Worm (Caenorhabditis elegans): ENCODE results near the gene flp-18.

The flp-18 gene

DNA sequence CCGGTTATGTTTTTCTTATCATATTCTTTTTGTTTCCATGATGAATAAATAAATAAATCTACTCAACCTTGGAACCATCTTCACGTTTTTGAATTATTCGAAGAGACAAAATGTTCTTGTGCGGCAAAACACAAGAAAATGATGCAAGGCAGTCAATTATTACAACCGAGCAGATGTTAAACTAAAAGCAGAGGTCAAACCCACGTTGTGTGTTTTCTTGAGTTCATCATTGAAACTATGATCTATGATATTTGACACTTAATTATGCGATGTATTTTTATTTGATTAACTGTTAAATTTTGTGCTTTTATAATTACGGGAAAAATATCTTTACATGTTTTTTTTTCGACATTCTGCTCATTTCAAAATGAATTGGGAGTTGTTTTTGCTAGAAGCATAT, 3.1 kb upstream of the flp-18 start:
- TF ChIP-seq dmd-6 (GFP tag; IDR thresholded peaks at IDR 0.05): peak; percentile 47; the same call in 1 of the 2 replicates
- TF ChIP-seq nhr-76 (tag; optimal IDR thresholded peaks at IDR 0.05): no peak

DNA sequence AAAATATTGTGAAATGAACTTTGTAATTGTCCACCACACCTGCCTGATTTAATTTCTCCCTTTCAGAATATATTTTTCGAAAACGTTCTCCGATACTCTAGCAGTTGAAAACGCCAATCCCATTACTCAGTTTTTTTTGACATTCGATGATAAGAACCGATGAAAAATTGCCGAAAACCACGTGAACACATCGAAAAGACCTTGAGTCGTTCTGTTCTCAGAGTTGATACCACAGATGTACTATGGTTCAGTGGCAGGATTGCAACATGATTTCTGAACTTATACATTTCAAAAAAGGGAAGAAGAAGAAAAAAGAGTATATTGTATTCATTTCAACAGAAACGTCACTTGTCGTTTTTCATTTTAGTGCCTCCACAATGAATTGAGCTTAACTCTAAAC, 1.6 kb upstream of the flp-18 start:
- TF ChIP-seq dmd-8 (GFP tag; IDR thresholded peaks at IDR 0.05) (no peak), mxl-3 (GFP tag; optimal IDR thresholded peaks at IDR 0.05) (peak; percentile 51), zip-2 (tag; optimal IDR thresholded peaks at IDR 0.05) (no peak), T20F7.1 (GFP tag; optimal IDR thresholded peaks at IDR 0.05) (no peak), nhr-42 (GFP tag; IDR thresholded peaks at IDR 0.05) (no peak), saeg-2 (GFP tag; IDR thresholded peaks at IDR 0.05) (no peak), lir-3 (tag; optimal IDR thresholded peaks at IDR 0.05) (no peak), madf-9 (GFP tag; conservative IDR thresholded peaks at IDR 0.05) (no peak), lin-13 (GFP tag; optimal IDR thresholded peaks at IDR 0.05) (no peak), rbr-2 (tag; optimal IDR thresholded peaks at IDR 0.05) (no peak), egl-27 (tag; optimal IDR thresholded peaks at IDR 0.05) (no peak), jun-1 (tag; optimal IDR thresholded peaks at IDR 0.05) (no peak), dpl-1 (GFP tag; optimal IDR thresholded peaks at IDR 0.05) (no peak), tra-1 (GFP tag; IDR thresholded peaks at IDR 0.05) (0 out of 2 replicates have a peak, but pooled peaks have one; percentile 41), hmg-1.1 (GFP tag; IDR thresholded peaks at IDR 0.05) (no peak), daf-16 (GFP tag; optimal IDR thresholded peaks at IDR 0.05) (no peak), daf-16 (tag; optimal IDR thresholded peaks at IDR 0.05) (no peak), snpc-1.2 (GFP tag; IDR thresholded peaks at IDR 0.05) (no peak), nhr-28 (tag; optimal IDR thresholded peaks at IDR 0.05) (peak; percentile 55), lsy-2 (tag; optimal IDR thresholded peaks at IDR 0.05) (peak in 1 of 2 experiments; percentile 7), Y105C5A.15 (GFP tag; IDR thresholded peaks at IDR 0.05) (no peak), hlh-11 (tag; optimal IDR thresholded peaks at IDR 0.05) (peak; percentile 57), dmd-6 (GFP tag; IDR thresholded peaks at IDR 0.05) (peak; percentile 75), egl-43 (GFP tag; IDR thresholded peaks at IDR 0.05) (no peak), vab-7 (GFP tag; IDR thresholded peaks at IDR 0.05) (no peak), ces-1 (GFP tag; optimal IDR thresholded peaks at IDR 0.05) (no peak), daf-8 (GFP tag; IDR thresholded peaks at IDR 0.05) (no peak), Y48G9A.11 (GFP tag; IDR thresholded peaks at IDR 0.05) (no peak), unc-62 (GFP tag; optimal IDR thresholded peaks at IDR 0.05 in 1 of 2) (peak in 1 of 2 experiments; percentile 88), unc-62 (tag; optimal IDR thresholded peaks at IDR 0.05) (no peak), ceh-62 (tag; optimal IDR thresholded peaks at IDR 0.05) (no peak), sdz-12 (GFP tag; optimal IDR thresholded peaks at IDR 0.05) (no peak), hlh-30 (tag; optimal IDR thresholded peaks at IDR 0.05; ENCODE audit: insufficient read depth) (peak; percentile 43), lim-7 (GFP tag; IDR thresholded peaks at IDR 0.05) (no peak), nhr-10 (tag; optimal IDR thresholded peaks at IDR 0.05) (no peak), mdl-1 (tag; optimal IDR thresholded peaks at IDR 0.05) (peak in 1 of 2 experiments; percentile 57)

DNA sequence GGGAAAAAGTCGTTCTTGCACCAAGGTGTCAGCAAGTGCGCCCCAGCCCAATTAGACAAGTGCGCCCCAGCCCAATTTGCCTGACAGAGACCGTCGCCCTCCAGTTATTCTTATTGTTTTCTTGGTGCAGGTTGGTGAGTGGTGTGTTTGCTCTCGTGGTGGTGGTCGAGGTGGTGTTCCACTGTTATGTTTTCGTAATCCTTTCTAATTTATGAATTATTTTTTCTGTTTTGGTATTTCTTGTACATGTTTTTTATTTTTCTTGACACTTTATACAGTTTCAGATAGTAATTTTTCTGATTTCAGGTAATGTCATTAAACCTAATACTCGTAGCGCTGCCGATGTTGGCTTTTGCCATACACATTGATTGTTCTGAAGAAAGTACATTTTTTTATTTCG, 9.2 kb downstream of the flp-18 start, which contains the start of gene Y48D7A.1:
Gene Y48D7A.1 (plus strand): TSS at position 301 of the 400 bp plus-strand sequence.
- TF ChIP-seq zag-1 (tag; optimal IDR thresholded peaks at IDR 0.05): no peak
- TF ChIP-seq dve-1 (tag; optimal IDR thresholded peaks at IDR 0.05; ENCODE audit: insufficient read depth): no peak
- TF ChIP-seq ceh-20 (GFP tag; IDR thresholded peaks at IDR 0.05): no peak
- no peak for TF ChIP-seq tag-97 (GFP tag; IDR thresholded peaks at IDR 0.05)
- TF ChIP-seq duxl-1 (tag; optimal IDR thresholded peaks at IDR 0.05; ENCODE audit: poor library complexity): no peak
- no peak for TF ChIP-seq ctbp-1 (GFP tag; IDR thresholded peaks at IDR 0.05)
- no peak for TF ChIP-seq tra-1 (GFP tag; IDR thresholded peaks at IDR 0.05)
- no peak for TF ChIP-seq F26F4.8 (GFP tag; conservative IDR thresholded peaks at IDR 0.05)
- no peak for TF ChIP-seq F49E8.2 (tag; optimal IDR thresholded peaks at IDR 0.05; ENCODE audit: borderline replicate concordance)
- no peak for TF ChIP-seq ceh-44 (GFP tag; IDR thresholded peaks at IDR 0.05)
- TF ChIP-seq zip-2 (tag; optimal IDR thresholded peaks at IDR 0.05): no peak
- TF ChIP-seq spr-1 (tag; optimal IDR thresholded peaks at IDR 0.05): no peak
- TF ChIP-seq nhr-42 (GFP tag; IDR thresholded peaks at IDR 0.05): no peak
- TF ChIP-seq set-16 (GFP tag; IDR thresholded peaks at IDR 0.05): no peak
- no peak for TF ChIP-seq nhr-6 (tag; optimal IDR thresholded peaks at IDR 0.05)
- TF ChIP-seq daf-12 (tag; optimal IDR thresholded peaks at IDR 0.05): no peak
- TF ChIP-seq fkh-10 (GFP tag; optimal IDR thresholded peaks at IDR 0.05): no peak
- TF ChIP-seq ztf-7 (tag; optimal IDR thresholded peaks at IDR 0.05): no peak
- TF ChIP-seq jun-1 (tag; optimal IDR thresholded peaks at IDR 0.05): no peak

Data from whole organism, L4 larva.